Fruit fly (Drosophila melanogaster) whole organism, embryonic: Measurements from ENCODE around the gene CG12768.

Experiments
- Antp ChIP-seq: fragments of 200-800 bp; sonication (Bioruptor generic); optimal IDR thresholded peaks from 3 replicates; lab custom pipeline; 2016; ENCODE audit warnings: missing biosample characterization, missing genetic modification characterization
- Bdp1 ChIP-seq: fragments of 200-800 bp; sonication (Bioruptor generic); optimal IDR thresholded peaks from 3 replicates; lab custom pipeline; 2016; ENCODE audit warnings: missing biosample characterization, missing genetic modification characterization
- Bgb ChIP-seq: fragments of 200-800 bp; sonication (Bioruptor generic); IDR thresholded peaks from 2 replicates; pipeline ENCODE4 v1.3.6; 2022; ENCODE audit warnings: missing biosample characterization, missing genetic modification characterization; ENCODE audit not compliant: partially characterized antibody
- Blimp-1 ChIP-seq: fragments of 200-800 bp; sonication (Bioruptor generic); optimal IDR thresholded peaks from 3 replicates; lab custom pipeline; 2018; ENCODE audit warnings: missing biosample characterization, missing genetic modification characterization, mild to moderate bottlenecking, moderate library complexity, missing genetic modification reagents
- CG10147 ChIP-seq: fragments of 200-800 bp; sonication (Bioruptor generic); optimal IDR thresholded peaks from 2 replicates; lab custom pipeline; 2019; ENCODE audit warnings: missing biosample characterization, mild to moderate bottlenecking, missing genetic modification characterization, moderate library complexity
- CG10209 ChIP-seq: fragments of 200-800 bp; sonication (Bioruptor generic); optimal IDR thresholded peaks from 3 replicates; lab custom pipeline; 2017; ENCODE audit warnings: missing biosample characterization, mild to moderate bottlenecking, missing genetic modification characterization, missing genetic modification reagents
- CG10274 ChIP-seq: fragments of 200-800 bp; sonication (Bioruptor generic); optimal IDR thresholded peaks from 3 replicates; lab custom pipeline; 2017; ENCODE audit warnings: missing biosample characterization, mild to moderate bottlenecking, missing genetic modification characterization
- CG11560 ChIP-seq: fragments of 200-800 bp; sonication (Bioruptor generic); IDR thresholded peaks from 3 replicates; pipeline ENCODE4 v1.3.6; 2022; ENCODE audit warnings: missing biosample characterization, missing genetic modification characterization
- CG11696 ChIP-seq: fragments of 200-800 bp; sonication (Bioruptor generic); IDR thresholded peaks from 2 replicates; pipeline ENCODE4 v1.3.6; 2022; ENCODE audit warnings: missing biosample characterization, missing genetic modification characterization
- CG14710 ChIP-seq: fragments of 200-800 bp; sonication (Bioruptor generic); optimal IDR thresholded peaks from 3 replicates; lab custom pipeline; 2019; ENCODE audit warnings: missing biosample characterization, mild to moderate bottlenecking, missing genetic modification characterization, moderate library complexity
- CG14965 ChIP-seq: fragments of 200-800 bp; sonication (Bioruptor generic); optimal IDR thresholded peaks from 2 replicates; lab custom pipeline; 2016; ENCODE audit warnings: missing biosample characterization, missing genetic modification characterization, borderline replicate concordance
- CG1529 ChIP-seq: fragments of 200-800 bp; sonication (Bioruptor generic); optimal IDR thresholded peaks from 3 replicates; lab custom pipeline; 2018; ENCODE audit warnings: missing biosample characterization, missing genetic modification characterization
- CG15479 ChIP-seq: fragments of 200-800 bp; sonication (Bioruptor generic); optimal IDR thresholded peaks from 3 replicates; lab custom pipeline; 2019; ENCODE audit warnings: missing biosample characterization, mild to moderate bottlenecking, missing genetic modification characterization, moderate library complexity
- CG16813 ChIP-seq: fragments of 200-800 bp; sonication (Bioruptor generic); IDR thresholded peaks from 3 replicates; pipeline ENCODE4 v1.3.6; 2022; ENCODE audit warnings: missing biosample characterization, missing genetic modification characterization; ENCODE audit not compliant: partially characterized antibody
- CG17361 ChIP-seq: fragments of 200-800 bp; sonication (Bioruptor generic); IDR thresholded peaks from 3 replicates; pipeline ENCODE4 v1.3.6; 2022; ENCODE audit warnings: missing biosample characterization, missing genetic modification characterization
- CG17802 ChIP-seq: fragments of 200-800 bp; sonication (Bioruptor generic); optimal IDR thresholded peaks from 2 replicates; lab custom pipeline; 2018; ENCODE audit warnings: missing biosample characterization, mild to moderate bottlenecking, missing genetic modification characterization, moderate library complexity
- CG2199 ChIP-seq: fragments of 200-800 bp; sonication (Bioruptor generic); IDR thresholded peaks from 3 replicates; pipeline ENCODE4 v1.3.6; 2022; ENCODE audit warnings: missing biosample characterization, missing genetic modification characterization
- CG34422 ChIP-seq: fragments of 200-800 bp; sonication (Bioruptor generic); IDR thresholded peaks from 3 replicates; pipeline ENCODE4 v1.3.6; 2022; ENCODE audit warnings: missing biosample characterization, missing genetic modification characterization
- CG8281 ChIP-seq: fragments of 200-800 bp; sonication (Bioruptor generic); optimal IDR thresholded peaks from 2 replicates; lab custom pipeline; 2018; ENCODE audit warnings: missing biosample characterization, mild to moderate bottlenecking, missing genetic modification characterization, moderate library complexity
- CG8290 ChIP-seq, 3 experiments: fragments of 200-800 bp; sonication (Bioruptor generic); optimal IDR thresholded peaks; 2 replicates each; lab custom pipeline; 2016 to 2019; ENCODE audit warnings: missing biosample characterization in 3 of 3, missing genetic modification characterization in 3 of 3, mild to moderate bottlenecking in 2 of 3, moderate library complexity in 1 of 3
- CG8359 ChIP-seq: fragments of 200-800 bp; sonication (Bioruptor generic); optimal IDR thresholded peaks from 2 replicates; lab custom pipeline; 2017; ENCODE audit warnings: missing biosample characterization, mild to moderate bottlenecking, missing genetic modification characterization, borderline replicate concordance
- D ChIP-seq, 2 experiments: fragments of 200-800 bp in 1 of 2; fragments of >200 bp in 1 of 2; sonication (Bioruptor generic) in 1 of 2; optimal IDR thresholded peaks; 2 replicates in 1 of 2; 3 replicates in 1 of 2; lab custom pipeline; 2017; ENCODE audit warnings: mild to moderate bottlenecking in 1 of 2, missing biosample characterization in 1 of 2, missing genetic modification characterization in 1 of 2, missing genetic modification reagents in 1 of 2
- Dip2 ChIP-seq: fragments of 200-800 bp; sonication (Bioruptor generic); IDR thresholded peaks from 2 replicates; pipeline ENCODE4 v1.3.6; 2022; ENCODE audit warnings: missing biosample characterization, missing genetic modification characterization
- Hand ChIP-seq: fragments of 200-800 bp; sonication (Bioruptor generic); optimal IDR thresholded peaks from 2 replicates; lab custom pipeline; 2017; ENCODE audit warnings: mild to moderate bottlenecking, missing biosample characterization, missing genetic modification reagents, missing genetic modification characterization
- HmgZ ChIP-seq: fragments of 200-800 bp; sonication (Bioruptor generic); optimal IDR thresholded peaks from 2 replicates; lab custom pipeline; 2018; ENCODE audit warnings: missing biosample characterization, mild to moderate bottlenecking, missing genetic modification characterization
- Lpt ChIP-seq: fragments of >200 bp; optimal IDR thresholded peaks from 2 replicates; lab custom pipeline; 2018; ENCODE audit warnings: missing biosample characterization, missing genetic modification characterization
- NC2β ChIP-seq: fragments of 200-800 bp; sonication (Bioruptor generic); optimal IDR thresholded peaks from 2 replicates; lab custom pipeline; 2016; ENCODE audit warnings: missing biosample characterization, missing genetic modification characterization
- Trl ChIP-seq, 3 experiments: fragments of >200 bp in 2 of 3; fragments of 200-800 bp in 1 of 3; sonication (Bioruptor generic) in 1 of 3; optimal IDR thresholded peaks; 2 replicates in 1 of 3; 3 replicates in 2 of 3; lab custom pipeline; 2016 to 2017; ENCODE audit warnings: missing biosample characterization in 1 of 3, missing genetic modification characterization in 1 of 3
- ase ChIP-seq: fragments of 200-800 bp; sonication (Bioruptor generic); IDR thresholded peaks from 3 replicates; pipeline ENCODE4 v1.3.6; 2022; ENCODE audit warnings: missing biosample characterization, missing genetic modification characterization
- bowl ChIP-seq: fragments of 200-800 bp; sonication (Bioruptor generic); IDR thresholded peaks from 2 replicates; pipeline ENCODE4 v1.3.6; 2022; ENCODE audit warnings: missing biosample characterization, missing genetic modification characterization
- cg ChIP-seq: fragments of 200-800 bp; sonication (Bioruptor generic); optimal IDR thresholded peaks from 3 replicates; lab custom pipeline; 2019; ENCODE audit warnings: missing biosample characterization, mild to moderate bottlenecking, missing genetic modification characterization, moderate library complexity
- chinmo ChIP-seq: fragments of 200-800 bp; sonication (Bioruptor generic); IDR thresholded peaks from 4 replicates; pipeline ENCODE4 v1.3.6; 2022; ENCODE audit warnings: missing biosample characterization, missing genetic modification characterization; ENCODE audit not compliant: partially characterized antibody
- crc ChIP-seq: fragments of 200-800 bp; sonication (Bioruptor generic); optimal IDR thresholded peaks from 2 replicates; lab custom pipeline; 2016; ENCODE audit warnings: missing biosample characterization, missing genetic modification characterization
- dm ChIP-seq: fragments of 200-800 bp; sonication (Bioruptor generic); optimal IDR thresholded peaks from 3 replicates; lab custom pipeline; 2016; ENCODE audit warnings: missing biosample characterization, missing genetic modification characterization
- fd64A ChIP-seq: fragments of 200-800 bp; sonication (Bioruptor generic); optimal IDR thresholded peaks from 3 replicates; lab custom pipeline; 2018; ENCODE audit warnings: missing biosample characterization, mild to moderate bottlenecking, missing genetic modification characterization
- fd96Cb ChIP-seq: fragments of 200-800 bp; sonication (Bioruptor generic); optimal IDR thresholded peaks from 2 replicates; lab custom pipeline; 2018; ENCODE audit warnings: missing biosample characterization, mild to moderate bottlenecking, missing genetic modification characterization, moderate library complexity
- jigr1 ChIP-seq: fragments of 200-800 bp; sonication (Bioruptor generic); IDR thresholded peaks from 3 replicates; pipeline ENCODE4 v1.3.6; 2022; ENCODE audit warnings: missing biosample characterization, missing genetic modification characterization
- otp ChIP-seq: fragments of 200-800 bp; sonication (Bioruptor generic); IDR thresholded peaks from 3 replicates; pipeline ENCODE4, ENCODE4 v1.3.6; 2022; ENCODE audit warnings: missing biosample characterization, missing genetic modification characterization
- pita ChIP-seq: fragments of 200-800 bp; sonication (Bioruptor generic); optimal IDR thresholded peaks from 2 replicates; lab custom pipeline; 2017; ENCODE audit warnings: missing biosample characterization, mild to moderate bottlenecking, missing genetic modification characterization
- scrt ChIP-seq: fragments of 200-800 bp; sonication (Bioruptor generic); optimal IDR thresholded peaks from 2 replicates; lab custom pipeline; 2018; ENCODE audit warnings: missing biosample characterization, mild to moderate bottlenecking, missing genetic modification characterization, moderate library complexity
- sd ChIP-seq: fragments of 200-800 bp; sonication (Bioruptor generic); optimal IDR thresholded peaks from 3 replicates; lab custom pipeline; 2018; ENCODE audit warnings: missing biosample characterization, mild to moderate bottlenecking, missing genetic modification characterization, moderate library complexity
- sens-2 ChIP-seq: fragments of 200-800 bp; sonication (Bioruptor generic); IDR thresholded peaks from 2 replicates; pipeline ENCODE4 v1.3.6; 2022; ENCODE audit warnings: missing biosample characterization, missing genetic modification characterization
- sim ChIP-seq: fragments of 200-800 bp; sonication (Bioruptor generic); IDR thresholded peaks from 2 replicates; pipeline ENCODE4 v1.3.6; 2022; ENCODE audit warnings: missing biosample characterization, missing genetic modification characterization
- stwl ChIP-seq: fragments of 200-800 bp; sonication (Bioruptor generic); optimal IDR thresholded peaks from 3 replicates; lab custom pipeline; 2018; ENCODE audit warnings: missing biosample characterization, mild to moderate bottlenecking, missing genetic modification characterization, moderate library complexity
- tgo ChIP-seq: fragments of 200-800 bp; sonication (Bioruptor generic); IDR thresholded peaks from 3 replicates; pipeline ENCODE4 v1.3.6; 2022; ENCODE audit warnings: missing biosample characterization, missing genetic modification characterization
- tll ChIP-seq, 2 experiments: fragments of 200-800 bp in 1 of 2; fragments of >200 bp in 1 of 2; sonication (Bioruptor generic) in 1 of 2; optimal IDR thresholded peaks; 2 replicates each; lab custom pipeline; 2017 to 2019; ENCODE audit warnings: missing biosample characterization in 2 of 2, missing genetic modification characterization in 2 of 2, mild to moderate bottlenecking in 1 of 2, moderate library complexity in 1 of 2
- vfl ChIP-seq: fragments of 200-800 bp; sonication (Bioruptor generic); optimal IDR thresholded peaks from 2 replicates; lab custom pipeline; 2016; ENCODE audit warnings: missing biosample characterization, missing genetic modification characterization
- zen2 ChIP-seq: fragments of 200-800 bp; sonication (Bioruptor generic); IDR thresholded peaks from 3 replicates; pipeline ENCODE4 v1.3.6; 2022; ENCODE audit warnings: missing biosample characterization, missing genetic modification characterization; ENCODE audit not compliant: partially characterized antibody
- zf30C ChIP-seq: fragments of 200-800 bp; sonication (Bioruptor generic); optimal IDR thresholded peaks from 3 replicates; lab custom pipeline; 2018; ENCODE audit warnings: missing biosample characterization, mild to moderate bottlenecking, missing genetic modification characterization

CG12768 gene

dm6 chr3L:22909325-22909904 lies 876 bp upstream of the CG12768 start (continued):
- TF ChIP-seq Lpt (GFP tag; lab: Kevin White, UChicago) (no peak), Blimp-1 (GFP tag; lab: Kevin White, UChicago) (no peak), CG11560 (tag; lab: Robert Waterston, UW) (no peak), CG34422 (GFP tag; lab: Robert Waterston, UW) (no peak), Trl (optimal IDR thresholded peaks at IDR 0.05; lab: Kevin White, UChicago) (peak; percentile 13 to 41), Trl (GFP tag; optimal IDR thresholded peaks at IDR 0.05; lab: Kevin White, UChicago) (no peak), HmgZ (tag; lab: Kevin White, UChicago) (no peak), Bgb (GFP tag; lab: Robert Waterston, UW) (no peak), jigr1 (GFP tag; lab: Robert Waterston, UW) (no peak), sens-2 (no peak), CG10209 (no peak), CG16813 (GFP tag; lab: Robert Waterston, UW) (no peak), scrt (GFP tag; lab: Kevin White, UChicago) (peak; percentile 95), bowl (GFP tag; lab: Robert Waterston, UW) (no peak), pita (GFP tag; lab: Kevin White, UChicago) (no peak), vfl (GFP tag; lab: Kevin White, UChicago) (no peak), Bdp1 (GFP tag; lab: Kevin White, UChicago) (no peak), D (optimal IDR thresholded peaks at IDR 0.05; lab: Kevin White, UChicago) (peak; percentile 43), D (GFP tag; optimal IDR thresholded peaks at IDR 0.05; lab: Kevin White, UChicago) (no peak), CG2199 (GFP tag; lab: Robert Waterston, UW) (peak; percentile 59; the same call in 1 of the 3 replicates), fd96Cb (tag; lab: Kevin White, UChicago) (no peak), CG10274 (no peak), tll (GFP tag; optimal IDR thresholded peaks at IDR 0.05; lab: Kevin White, UChicago) (no peak), Antp (GFP tag; lab: Kevin White, UChicago) (no peak), fd64A (no peak), chinmo (GFP tag; lab: Robert Waterston, UW) (0 out of 4 replicates have a peak, but pooled peaks have one; percentile 51), NC2β (no peak), tgo (GFP tag; lab: Robert Waterston, UW) (no peak), CG10147 (no peak), Hand (no peak), sim (GFP tag; lab: Robert Waterston, UW) (no peak), ase (GFP tag; lab: Robert Waterston, UW) (no peak), zf30C (GFP tag; lab: Kevin White, UChicago) (no peak), CG17361 (GFP tag; lab: Robert Waterston, UW) (no peak), crc (GFP tag; lab: Kevin White, UChicago) (no peak), sd (tag; lab: Kevin White, UChicago) (no peak), otp (GFP tag; lab: Robert Waterston, UW) (no peak), CG1529 (no peak), cg (peak; percentile 13), zen2 (no peak; the same call in 2 of the 3 replicates), CG15479 (peak; percentile 46)

dm6 chr3L:22940249-22940648 lies 30.0 kb downstream of the CG12768 start:
- TF ChIP-seq CG8290 (GFP tag; optimal IDR thresholded peaks at IDR 0.05; lab: Kevin White, UChicago) (peak; percentile 35), CG8290 (tag; optimal IDR thresholded peaks at IDR 0.05; lab: Kevin White, UChicago) (no peak), CG14710 (no peak), CG11696 (GFP tag; lab: Robert Waterston, UW) (no peak), pita (GFP tag; lab: Kevin White, UChicago) (peak; percentile 39), dm (GFP tag; lab: Kevin White, UChicago) (no peak), CG8281 (tag; lab: Kevin White, UChicago) (peak; percentile 15), stwl (tag; lab: Kevin White, UChicago) (peak; percentile 73), CG10147 (no peak), CG8359 (GFP tag; lab: Kevin White, UChicago) (no peak), ase (GFP tag; lab: Robert Waterston, UW) (0 out of 3 replicates have a peak, but pooled peaks have one; percentile 17), CG17802 (tag; lab: Kevin White, UChicago) (peak; percentile 55), CG14965 (GFP tag; lab: Kevin White, UChicago) (no peak), Dip2 (GFP tag; lab: Robert Waterston, UW) (peak; percentile 93)
